Fruit fly (Drosophila melanogaster): ENCODE results near the gene CG15812.

Gene CG15812

dm6 chr3L:3192912-3193311 is 33.1 kb downstream of the CG15812 start, which contains the start of gene Hsp83 (continued):
- TF ChIP-seq CG30431 (GFP tag; optimal IDR thresholded peaks at IDR 0.05) (peak; percentile 89), CG6765 (GFP tag; optimal IDR thresholded peaks at IDR 0.05) (peak; percentile 100), CG2129 (GFP tag; IDR thresholded peaks at IDR 0.05; ENCODE audit: partially characterized antibody) (no peak), ro (GFP tag; IDR thresholded peaks at IDR 0.05) (peak; percentile 40; the same call in 1 of the 2 replicates), E2f2 (GFP tag; IDR thresholded peaks at IDR 0.05) (peak; percentile 97), CG1529 (GFP tag; optimal IDR thresholded peaks at IDR 0.05) (peak; percentile 95), CG12391 (tag; optimal IDR thresholded peaks at IDR 0.05) (peak; percentile 95), scrt (GFP tag; optimal IDR thresholded peaks at IDR 0.05) (peak; percentile 98), ERR (GFP tag; optimal IDR thresholded peaks at IDR 0.05) (peak; percentile 84), CG4617 (GFP tag; optimal IDR thresholded peaks at IDR 0.05; ENCODE audit: borderline replicate concordance) (peak; percentile 58), CG8924 (tag; optimal IDR thresholded peaks at IDR 0.05) (peak; percentile 81), Doc3 (GFP tag; IDR thresholded peaks at IDR 0.05; ENCODE audit: partially characterized antibody) (no peak), Bdp1 (GFP tag; optimal IDR thresholded peaks at IDR 0.05) (peak; percentile 89), CG13296 (GFP tag; optimal IDR thresholded peaks at IDR 0.05) (peak; percentile 99), NFAT (GFP tag; IDR thresholded peaks at IDR 0.05) (peak; percentile 96), gro (GFP tag; optimal IDR thresholded peaks at IDR 0.05) (peak; percentile 97), CG16779 (GFP tag; IDR thresholded peaks at IDR 0.05) (peak; percentile 96), E2f1 (GFP tag; IDR thresholded peaks at IDR 0.05) (peak; percentile 87), hkb (optimal IDR thresholded peaks at IDR 0.05) (no peak), hkb (GFP tag; IDR thresholded peaks at IDR 0.05) (peak; percentile 96), toy (GFP tag; IDR thresholded peaks at IDR 0.05) (peak; percentile 78; the same call in 1 of the 2 replicates), CG7928 (GFP tag; optimal IDR thresholded peaks at IDR 0.05) (peak; percentile 99), lola (GFP tag; optimal IDR thresholded peaks at IDR 0.05) (peak in 1 of 3 experiments; percentile 59), Lhr (GFP tag; optimal IDR thresholded peaks at IDR 0.05) (peak; percentile 91), dpn (GFP tag; optimal IDR thresholded peaks at IDR 0.05) (peak; percentile 85 to 94), lbe (GFP tag; optimal IDR thresholded peaks at IDR 0.05) (peak; percentile 95), sens (GFP tag) (peak; percentile 97), croc (GFP tag; conservative IDR thresholded peaks at IDR 0.05) (peak; percentile 46), Fer3 (tag; optimal IDR thresholded peaks at IDR 0.05) (peak; percentile 98), sc (optimal IDR thresholded peaks at IDR 0.05) (no peak), sc (GFP tag; optimal IDR thresholded peaks at IDR 0.05) (peak; percentile 88), pho (GFP tag; optimal IDR thresholded peaks at IDR 0.05) (peak; percentile 93), bsh (GFP tag; optimal IDR thresholded peaks at IDR 0.05) (peak; percentile 90 to 91), CG17912 (GFP tag; optimal IDR thresholded peaks at IDR 0.05) (peak; percentile 99), CG2678 (tag; optimal IDR thresholded peaks at IDR 0.05) (peak; percentile 91), chinmo (GFP tag; IDR thresholded peaks at IDR 0.05; ENCODE audit: partially characterized antibody) (peak; percentile 84; the same call in 3 of the 4 replicates), oc (tag; optimal IDR thresholded peaks at IDR 0.05) (peak; percentile 92), CG9817 (tag; optimal IDR thresholded peaks at IDR 0.05) (peak; percentile 88), ranshi (GFP tag; IDR thresholded peaks at IDR 0.05) (peak; percentile 92), Stat92E (GFP tag; optimal IDR thresholded peaks at IDR 0.05) (peak in 1 of 3 experiments; percentile 84), CG2712 (tag; optimal IDR thresholded peaks at IDR 0.05) (peak; percentile 87), HLH3B (GFP tag; IDR thresholded peaks at IDR 0.05) (peak; percentile 90), Hr51 (GFP tag; optimal IDR thresholded peaks at IDR 0.05) (peak; percentile 90 to 96), Rx (GFP tag; IDR thresholded peaks at IDR 0.05) (peak; percentile 91), CG17359 (tag; optimal IDR thresholded peaks at IDR 0.05) (peak; percentile 95), CG5953 (GFP tag; IDR thresholded peaks at IDR 0.05) (peak; percentile 94), gcm (GFP tag; optimal IDR thresholded peaks at IDR 0.05) (peak; percentile 98), bab2 (GFP tag; optimal IDR thresholded peaks at IDR 0.05) (peak; percentile 79), HmgD (GFP tag; optimal IDR thresholded peaks at IDR 0.05) (peak; percentile 70), vfl (GFP tag; optimal IDR thresholded peaks at IDR 0.05) (peak; percentile 90)
